Fruit fly (Drosophila melanogaster): Measurements from ENCODE around the gene CG14957.

Gene CG14957

dm6 chr3L:3198447-3199402 lies 11.4 kb downstream of the CG14957 start, which contains the start of the genes CG32276 and gry (continued):
- TF ChIP-seq Gsc (GFP tag; IDR thresholded peaks at IDR 0.05) (no peak), CG13894 (tag; optimal IDR thresholded peaks at IDR 0.05) (no peak), sc (optimal IDR thresholded peaks at IDR 0.05) (no peak), sc (GFP tag; optimal IDR thresholded peaks at IDR 0.05) (no peak), CG17829 (tag; optimal IDR thresholded peaks at IDR 0.05) (peak; percentile 87), repo (GFP tag; optimal IDR thresholded peaks at IDR 0.05) (peak; percentile 57), CG31365 (tag; optimal IDR thresholded peaks at IDR 0.05) (no peak), Fer1 (GFP tag; optimal IDR thresholded peaks at IDR 0.05) (peak; percentile 77), CG12769 (tag; optimal IDR thresholded peaks at IDR 0.05) (no peak), Xrp1 (GFP tag; IDR thresholded peaks at IDR 0.05) (peak; percentile 72; the same call in 1 of the 2 replicates), CG2202 (tag; optimal IDR thresholded peaks at IDR 0.05) (peak; percentile 56), Dad (GFP tag; optimal IDR thresholded peaks at IDR 0.05) (peak; percentile 68), CrebB (tag; optimal IDR thresholded peaks at IDR 0.05) (peak; percentile 67), hbn (GFP tag; IDR thresholded peaks at IDR 0.05; ENCODE audit: partially characterized antibody) (peak; percentile 26; the same call in 1 of the 2 replicates), CG2116 (GFP tag; optimal IDR thresholded peaks at IDR 0.05) (peak; percentile 93), grau (tag; optimal IDR thresholded peaks at IDR 0.05) (no peak), CG17802 (tag; optimal IDR thresholded peaks at IDR 0.05) (no peak), wdn (GFP tag; IDR thresholded peaks at IDR 0.05) (0 out of 2 replicates have a peak, but pooled peaks have one; percentile 8), rib (GFP tag; IDR thresholded peaks at IDR 0.05) (no peak), CG6813 (GFP tag; optimal IDR thresholded peaks at IDR 0.05) (no peak), CG1603 (tag; optimal IDR thresholded peaks at IDR 0.05) (peak; percentile 86), CG10267 (tag; optimal IDR thresholded peaks at IDR 0.05) (peak; percentile 82), CG15696 (tag; optimal IDR thresholded peaks at IDR 0.05) (peak; percentile 75), CG31388 (GFP tag; optimal IDR thresholded peaks at IDR 0.05) (peak; percentile 55), psq (GFP tag; optimal IDR thresholded peaks at IDR 0.05) (peak; percentile 47), HLH4C (GFP tag; IDR thresholded peaks at IDR 0.05; ENCODE audit: partially characterized antibody) (no peak; the same call in 2 of the 3 replicates), Hsf (GFP tag; optimal IDR thresholded peaks at IDR 0.05) (peak; percentile 85), CG12219 (GFP tag; optimal IDR thresholded peaks at IDR 0.05) (peak; percentile 51), CG7357 (GFP tag; IDR thresholded peaks at IDR 0.05) (peak; percentile 46; the same call in 1 of the 3 replicates), CHES-1-like (GFP tag; optimal IDR thresholded peaks at IDR 0.05) (peak; percentile 89), CG14860 (GFP tag; IDR thresholded peaks at IDR 0.05; ENCODE audit: partially characterized antibody) (no peak), CG3995 (GFP tag; optimal IDR thresholded peaks at IDR 0.05) (peak; percentile 91), Hr3 (GFP tag; optimal IDR thresholded peaks at IDR 0.05) (peak; percentile 70), so (GFP tag; IDR thresholded peaks at IDR 0.05) (no peak), chn (GFP tag; optimal IDR thresholded peaks at IDR 0.05) (peak; percentile 77), CG32532 (GFP tag; IDR thresholded peaks at IDR 0.05) (peak; percentile 81), dysf (GFP tag; IDR thresholded peaks at IDR 0.05) (peak; percentile 74), tap (tag; optimal IDR thresholded peaks at IDR 0.05) (peak; percentile 63), Dbx (GFP tag; IDR thresholded peaks at IDR 0.05) (peak; percentile 69; the same call in 1 of the 3 replicates), Fer3 (tag; optimal IDR thresholded peaks at IDR 0.05) (peak; percentile 72), Hr39 (optimal IDR thresholded peaks at IDR 0.05) (no peak), CG2678 (tag; optimal IDR thresholded peaks at IDR 0.05) (no peak), dmrt99B (tag; optimal IDR thresholded peaks at IDR 0.05) (no peak), CG3847 (GFP tag; IDR thresholded peaks at IDR 0.05) (peak; percentile 83), CG15073 (GFP tag; optimal IDR thresholded peaks at IDR 0.05) (no peak), CG17385 (GFP tag; optimal IDR thresholded peaks at IDR 0.05) (peak; percentile 64), CG10366 (GFP tag; IDR thresholded peaks at IDR 0.05) (peak; percentile 64), phol (tag; optimal IDR thresholded peaks at IDR 0.05) (peak; percentile 90), ase (GFP tag; IDR thresholded peaks at IDR 0.05) (peak; percentile 58; the same call in 1 of the 3 replicates)

Data from whole organism, embryonic.